Worm (Caenorhabditis elegans) whole organism, L3 larva: ENCODE results near the gene col-17.
"Not testable (repeated sequence)": the region's sequence is repeated elsewhere in the genome, so short reads cannot be mapped to it uniquely, and the experiment has no call there.

Experiments
- R02D3.7 ChIP-seq: fragments of 150-350 bp; optimal IDR thresholded peaks from 2 replicates; lab custom pipeline; 2014; ENCODE audit warnings: missing biosample characterization, missing genetic modification characterization
- aly-2 ChIP-seq: fragments of 150-350 bp; optimal IDR thresholded peaks from 2 replicates; lab custom pipeline; 2014; ENCODE audit warnings: missing biosample characterization, missing genetic modification characterization
- ama-1 ChIP-seq: fragments of 150-350 bp; optimal IDR thresholded peaks from 2 replicates; lab custom pipeline; 2018
- egl-27 ChIP-seq: sonication (generic microtip); optimal IDR thresholded peaks from 4 replicates; lab custom pipeline; 2017; ENCODE audit warnings: missing biosample characterization, missing genetic modification reagents, missing genetic modification characterization
- fos-1 ChIP-seq: fragments of 150-350 bp; optimal IDR thresholded peaks from 2 replicates; lab custom pipeline; 2014; ENCODE audit warnings: missing biosample characterization, missing genetic modification characterization
- nhr-11 ChIP-seq: fragments of 150-350 bp; optimal IDR thresholded peaks from 2 replicates; lab custom pipeline; 2014; ENCODE audit warnings: missing biosample characterization, missing genetic modification characterization
- nhr-12 ChIP-seq: fragments of 150-350 bp; optimal IDR thresholded peaks from 2 replicates; lab custom pipeline; 2014; ENCODE audit warnings: missing biosample characterization, missing genetic modification characterization
- nhr-28 ChIP-seq: fragments of 150-350 bp; optimal IDR thresholded peaks from 2 replicates; lab custom pipeline; 2014; ENCODE audit warnings: missing biosample characterization, missing genetic modification characterization
- nhr-76 ChIP-seq: fragments of 150-350 bp; sonication (generic microtip); optimal IDR thresholded peaks from 5 replicates; lab custom pipeline; 2014; ENCODE audit warnings: missing biosample characterization, missing genetic modification characterization
- nhr-77 ChIP-seq: fragments of 150-350 bp; optimal IDR thresholded peaks from 2 replicates; lab custom pipeline; 2014; ENCODE audit warnings: missing biosample characterization, missing genetic modification characterization
- skn-1 ChIP-seq: fragments of 150-350 bp; optimal IDR thresholded peaks from 2 replicates; lab custom pipeline; 2014; ENCODE audit warnings: missing biosample characterization, missing genetic modification characterization
- unc-62 ChIP-seq: fragments of 150-350 bp; sonication (generic microtip); optimal IDR thresholded peaks from 4 replicates; lab custom pipeline; 2014; ENCODE audit warnings: missing biosample characterization, missing genetic modification reagents, missing genetic modification characterization

- not testable (repeated sequence) for TF ChIP-seq nhr-28; nhr-12 (tag; lab: Kevin White, UChicago); egl-27 (tag; lab: Kevin White, UChicago); nhr-76 (tag; lab: Kevin White, UChicago); nhr-77 (tag; lab: Kevin White, UChicago); ama-1 (lab: Kevin White, UChicago); aly-2 (tag; lab: Kevin White, UChicago); fos-1 (tag; lab: Kevin White, UChicago); R02D3.7 (tag; lab: Kevin White, UChicago); nhr-11 (tag; lab: Kevin White, UChicago); skn-1 (tag; lab: Kevin White, UChicago); unc-62 (GFP tag; lab: Kevin White, UChicago)
Measured at ce11 chrII:4898529-4898928, 31.2 kb upstream of the col-17 start, which contains the start of gene msp-32.
